Worm (Caenorhabditis elegans) whole organism, L1 larva: ENCODE results near the gene T02G5.15.

Source experiments
- C34B4.2 ChIP-seq: sonication (generic microtip); optimal IDR thresholded peaks from 2 replicates; lab custom pipeline; 2017; ENCODE audit warnings: mild to moderate bottlenecking, missing genetic modification characterization, missing compliant biosample characterization
- Y116A8C.19 ChIP-seq: sonication (generic microtip); optimal IDR thresholded peaks from 2 replicates; lab custom pipeline; 2016; ENCODE audit warnings: missing compliant biosample characterization, missing genetic modification characterization, borderline replicate concordance
- aha-1 ChIP-seq: fragments of 150-350 bp; optimal IDR thresholded peaks from 2 replicates; lab custom pipeline; 2014; ENCODE audit warnings: missing biosample characterization, missing genetic modification characterization
- aly-2 ChIP-seq: fragments of 150-350 bp; optimal IDR thresholded peaks from 2 replicates; lab custom pipeline; 2014; ENCODE audit warnings: missing biosample characterization, missing genetic modification characterization
- ama-1 ChIP-seq: fragments of 150-350 bp; optimal IDR thresholded peaks from 2 replicates; lab custom pipeline; 2014
- blmp-1 ChIP-seq: fragments of 150-350 bp; optimal IDR thresholded peaks from 2 replicates; lab custom pipeline; 2014; ENCODE audit warnings: missing biosample characterization, missing genetic modification characterization
- ceh-8 ChIP-seq: fragments of 200-800 bp; sonication (Bioruptor generic); optimal IDR thresholded peaks from 2 replicates; lab custom pipeline; 2018; ENCODE audit warnings: mild to moderate bottlenecking, missing genetic modification characterization, moderate library complexity, missing compliant biosample characterization
- ceh-82 ChIP-seq, 3 experiments: fragments of 150-350 bp in 1 of 3; sonication (generic microtip) in 2 of 3; optimal IDR thresholded peaks; 2 replicates each; lab custom pipeline; 2014 to 2017; ENCODE audit warnings: missing biosample characterization in 3 of 3, missing genetic modification characterization in 3 of 3
- ces-1 ChIP-seq: fragments of 150-350 bp; optimal IDR thresholded peaks from 2 replicates; lab custom pipeline; 2014; ENCODE audit warnings: missing biosample characterization, missing genetic modification reagents, missing genetic modification characterization
- dpl-1 ChIP-seq, 3 experiments: fragments of 150-350 bp in 2 of 3; sonication (generic microtip) in 1 of 3; optimal IDR thresholded peaks; 2 replicates each; lab custom pipeline; 2014 to 2017; ENCODE audit warnings: missing biosample characterization in 3 of 3, missing genetic modification characterization in 3 of 3, missing genetic modification reagents in 3 of 3
- efl-1 ChIP-seq, 4 experiments: fragments of 150-350 bp; optimal IDR thresholded peaks in 3 of 4; peaks in 1 of 4; 1 replicate in 1 of 4; 2 replicates in 3 of 4; lab custom pipeline; 2014; ENCODE audit warnings: missing biosample characterization in 2 of 4, missing genetic modification characterization in 2 of 4, missing genetic modification reagents in 2 of 4
- egl-27 ChIP-seq, 2 experiments: fragments of 150-350 bp in 1 of 2; sonication (generic microtip); optimal IDR thresholded peaks; 3 replicates each; lab custom pipeline; 2017 to 2018; ENCODE audit warnings: missing biosample characterization in 2 of 2, missing genetic modification characterization in 2 of 2, missing genetic modification reagents in 2 of 2
- elt-3 ChIP-seq, 6 experiments: fragments of 150-350 bp in 1 of 6; sonication (generic microtip); optimal IDR thresholded peaks; 2 replicates each; lab custom pipeline; 2017 to 2018; ENCODE audit warnings: missing biosample characterization in 6 of 6, missing genetic modification characterization in 6 of 6, inconsistent platforms in 1 of 6
- fkh-10 ChIP-seq: sonication (generic microtip); optimal IDR thresholded peaks from 2 replicates; lab custom pipeline; 2017; ENCODE audit warnings: missing biosample characterization, missing genetic modification reagents, missing genetic modification characterization
- fkh-8 ChIP-seq: sonication (generic microtip); optimal IDR thresholded peaks from 2 replicates; lab custom pipeline; 2016; ENCODE audit warnings: mild to moderate bottlenecking, missing genetic modification characterization, missing compliant biosample characterization
- grh-1 ChIP-seq: fragments of 200-800 bp; sonication (Bioruptor generic); IDR thresholded peaks from 2 replicates; pipeline ENCODE4 v1.3.6; 2022; ENCODE audit warnings: missing genetic modification reagents, missing genetic modification characterization, missing compliant biosample characterization
- irx-1 ChIP-seq: sonication (generic microtip); optimal IDR thresholded peaks from 2 replicates; lab custom pipeline; 2016; ENCODE audit warnings: missing genetic modification characterization, missing compliant biosample characterization
- isw-1 ChIP-seq: fragments of 200-800 bp; sonication (Bioruptor generic); IDR thresholded peaks from 2 replicates; pipeline ENCODE4 v1.3.6; 2022; ENCODE audit warnings: missing genetic modification characterization, missing compliant biosample characterization
- lin-13 ChIP-seq: fragments of 150-350 bp; optimal IDR thresholded peaks from 2 replicates; lab custom pipeline; 2014; ENCODE audit warnings: missing biosample characterization, missing genetic modification reagents, missing genetic modification characterization
- lin-14 ChIP-seq: fragments of 200-800 bp; sonication (Bioruptor generic); optimal IDR thresholded peaks from 2 replicates; lab custom pipeline; 2018; ENCODE audit warnings: mild to moderate bottlenecking, missing genetic modification characterization, moderate library complexity, missing compliant biosample characterization
- lin-15B ChIP-seq: fragments of 150-350 bp; sonication (generic microtip); optimal IDR thresholded peaks from 3 replicates; lab custom pipeline; 2014; ENCODE audit warnings: missing biosample characterization, missing genetic modification characterization
- lin-35 ChIP-seq, 2 experiments: fragments of 150-350 bp; optimal IDR thresholded peaks; 2 replicates each; lab custom pipeline; 2014; ENCODE audit warnings: missing biosample characterization in 2 of 2, missing genetic modification characterization in 2 of 2, missing genetic modification reagents in 2 of 2
- lir-3 ChIP-seq: sonication (generic microtip); optimal IDR thresholded peaks from 2 replicates; lab custom pipeline; 2016; ENCODE audit warnings: mild to moderate bottlenecking, missing genetic modification characterization, moderate library complexity, missing compliant biosample characterization; ENCODE audit not compliant: poor library complexity
- mdl-1 ChIP-seq, 2 experiments: fragments of 150-350 bp; optimal IDR thresholded peaks; 2 replicates each; lab custom pipeline; 2014 to 2017; ENCODE audit warnings: missing biosample characterization in 2 of 2, missing genetic modification characterization in 2 of 2, inconsistent platforms in 1 of 2
- mef-2 ChIP-seq: fragments of 150-350 bp; optimal IDR thresholded peaks from 2 replicates; lab custom pipeline; 2014; ENCODE audit warnings: missing biosample characterization, missing genetic modification characterization
- mep-1 ChIP-seq: fragments of 150-350 bp; optimal IDR thresholded peaks from 2 replicates; lab custom pipeline; 2014; ENCODE audit warnings: missing biosample characterization, missing genetic modification characterization
- nhr-12 ChIP-seq: sonication (generic microtip); optimal IDR thresholded peaks from 2 replicates; lab custom pipeline; 2017; ENCODE audit warnings: missing biosample characterization, missing genetic modification characterization
- nhr-20 ChIP-seq: sonication (generic microtip); optimal IDR thresholded peaks from 2 replicates; lab custom pipeline; 2016; ENCODE audit warnings: mild to moderate bottlenecking, missing genetic modification characterization, missing compliant biosample characterization
- nhr-237 ChIP-seq: fragments of 150-350 bp; optimal IDR thresholded peaks from 2 replicates; lab custom pipeline; 2014; ENCODE audit warnings: missing biosample characterization, missing genetic modification characterization
- nhr-28 ChIP-seq: fragments of 150-350 bp; optimal IDR thresholded peaks from 2 replicates; lab custom pipeline; 2014; ENCODE audit warnings: missing biosample characterization, missing genetic modification characterization
- nhr-47 ChIP-seq: sonication (generic microtip); optimal IDR thresholded peaks from 2 replicates; lab custom pipeline; 2016; ENCODE audit warnings: mild to moderate bottlenecking, missing genetic modification characterization, moderate library complexity, missing compliant biosample characterization
- nhr-76 ChIP-seq: sonication (generic microtip); optimal IDR thresholded peaks from 2 replicates; lab custom pipeline; 2017; ENCODE audit warnings: missing biosample characterization, missing genetic modification characterization
- nhr-90 ChIP-seq: sonication (generic microtip); optimal IDR thresholded peaks from 2 replicates; lab custom pipeline; 2016; ENCODE audit warnings: mild to moderate bottlenecking, missing genetic modification characterization, missing compliant biosample characterization; ENCODE audit not compliant: poor library complexity
- pqm-1 ChIP-seq: sonication (generic microtip); optimal IDR thresholded peaks from 3 replicates; lab custom pipeline; 2017; ENCODE audit warnings: missing biosample characterization, missing genetic modification characterization
- sox-4 ChIP-seq: sonication (generic microtip); optimal IDR thresholded peaks from 2 replicates; lab custom pipeline; 2016; ENCODE audit warnings: missing genetic modification characterization, missing compliant biosample characterization
- swsn-7 ChIP-seq: sonication (generic microtip); optimal IDR thresholded peaks from 2 replicates; lab custom pipeline; 2016; ENCODE audit warnings: missing genetic modification characterization, missing compliant biosample characterization
- tbx-2 ChIP-seq: sonication (generic microtip); optimal IDR thresholded peaks from 2 replicates; lab custom pipeline; 2016; ENCODE audit warnings: missing genetic modification characterization, missing compliant biosample characterization
- tlp-1 ChIP-seq: fragments of 150-350 bp; optimal IDR thresholded peaks from 2 replicates; lab custom pipeline; 2014; ENCODE audit warnings: missing biosample characterization, missing genetic modification characterization
- unc-130 ChIP-seq: fragments of 150-350 bp; optimal IDR thresholded peaks from 2 replicates; lab custom pipeline; 2017; ENCODE audit warnings: missing biosample characterization, missing genetic modification characterization, inconsistent platforms
- unc-30 ChIP-seq: sonication (generic microtip); optimal IDR thresholded peaks from 2 replicates; lab custom pipeline; 2017; ENCODE audit warnings: missing biosample characterization, missing genetic modification characterization
- unc-86 ChIP-seq: sonication (generic microtip); optimal IDR thresholded peaks from 2 replicates; lab custom pipeline; 2016; ENCODE audit warnings: missing genetic modification characterization, missing compliant biosample characterization
- vab-15 ChIP-seq: sonication (generic microtip); optimal IDR thresholded peaks from 2 replicates; lab custom pipeline; 2017; ENCODE audit warnings: missing genotype, mild to moderate bottlenecking, missing genetic modification characterization, missing compliant biosample characterization
- xbp-1 ChIP-seq: sonication (generic microtip); optimal IDR thresholded peaks from 2 replicates; lab custom pipeline; 2016; ENCODE audit warnings: missing genetic modification characterization, missing compliant biosample characterization

The T02G5.15 gene

DNA sequence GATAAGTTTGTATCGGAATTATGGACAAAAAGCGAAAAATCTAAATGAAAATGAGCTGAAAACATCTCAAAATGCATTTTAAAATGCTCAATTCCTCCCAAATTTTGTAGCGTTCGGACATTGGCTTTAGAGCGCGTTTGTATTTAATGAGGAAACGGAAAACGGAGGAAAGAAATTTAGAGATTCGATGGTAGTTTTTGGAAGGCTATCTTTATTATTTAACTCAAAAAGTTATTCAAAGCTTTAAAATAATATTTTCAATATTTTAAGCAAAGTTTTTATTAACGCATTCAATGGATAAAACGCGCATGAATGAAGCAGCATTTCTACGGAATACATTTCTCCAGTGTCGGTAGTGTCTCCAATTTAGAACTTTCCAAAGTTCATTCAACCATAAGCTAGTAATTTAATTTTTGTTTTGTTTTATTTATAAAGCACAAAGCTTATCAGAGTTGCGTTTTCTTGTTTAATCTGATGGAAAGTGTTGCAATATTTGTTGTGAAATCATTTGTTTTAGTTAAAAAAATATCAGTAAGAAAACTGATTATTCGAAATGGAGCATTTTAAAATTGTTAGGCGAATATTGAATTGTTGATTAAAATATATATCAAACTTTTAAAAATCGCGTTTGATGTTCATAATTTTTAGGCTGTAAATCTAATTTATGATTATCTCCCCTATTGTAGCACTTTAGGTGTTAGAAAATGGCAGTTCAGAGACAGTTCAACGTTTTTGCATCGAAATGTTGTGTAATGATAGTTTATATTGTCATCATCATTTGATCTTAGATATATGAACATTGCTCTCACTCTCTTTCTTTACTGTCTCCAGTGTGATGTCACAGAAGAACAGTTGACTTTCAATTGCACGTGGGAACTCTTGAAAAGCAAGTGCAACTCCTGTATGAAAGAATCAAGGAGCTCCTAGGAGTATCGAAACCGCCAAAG lies 11.3 kb upstream of the T02G5.15 start (continued):
- no peak for TF ChIP-seq mef-2 (tag; lab: Kevin White, UChicago)
- TF ChIP-seq swsn-7 = peak; percentile 73
- TF ChIP-seq tbx-2 (tag; lab: Kevin White, UChicago) = peak; percentile 74
- peak; percentile 76 for TF ChIP-seq isw-1 (GFP tag; lab: Robert Waterston, UW)
- peak; percentile 75 for TF ChIP-seq sox-4 (tag; lab: Kevin White, UChicago)
- TF ChIP-seq elt-3 (tag; optimal IDR thresholded peaks at IDR 0.05; lab: Kevin White, UChicago) = peak in 3 of 6 experiments; percentile 24 to 70 (median 42)
- peak; percentile 89 for TF ChIP-seq mep-1 (tag; lab: Kevin White, UChicago)
- TF ChIP-seq lin-15B (tag; lab: Kevin White, UChicago) = peak; percentile 70
- no peak for TF ChIP-seq C34B4.2
- TF ChIP-seq fkh-8 (tag; lab: Kevin White, UChicago) = peak; percentile 89
- TF ChIP-seq fkh-10 (GFP tag; lab: Kevin White, UChicago) = peak; percentile 8
- TF ChIP-seq vab-15 = peak; percentile 65
- no peak for TF ChIP-seq nhr-76 (tag; lab: Kevin White, UChicago)
- TF ChIP-seq efl-1 (optimal IDR thresholded peaks at IDR 0.05; lab: Kevin White, UChicago) = peak; percentile 67 to 68
- peak; percentile 58 to 79 for TF ChIP-seq efl-1 (GFP tag; optimal IDR thresholded peaks at IDR 0.05 in 1 of 2; lab: Kevin White, UChicago)
- peak; percentile 83 for TF ChIP-seq lir-3 (tag; lab: Kevin White, UChicago)
- TF ChIP-seq ceh-82 (tag; optimal IDR thresholded peaks at IDR 0.05; lab: Kevin White, UChicago) = peak; percentile 22 to 34 (median 32)
- TF ChIP-seq nhr-12 (tag; lab: Kevin White, UChicago) = no peak
- TF ChIP-seq dpl-1 (GFP tag; optimal IDR thresholded peaks at IDR 0.05; lab: Kevin White, UChicago) = peak; percentile 55 to 71 (median 61)

DNA sequence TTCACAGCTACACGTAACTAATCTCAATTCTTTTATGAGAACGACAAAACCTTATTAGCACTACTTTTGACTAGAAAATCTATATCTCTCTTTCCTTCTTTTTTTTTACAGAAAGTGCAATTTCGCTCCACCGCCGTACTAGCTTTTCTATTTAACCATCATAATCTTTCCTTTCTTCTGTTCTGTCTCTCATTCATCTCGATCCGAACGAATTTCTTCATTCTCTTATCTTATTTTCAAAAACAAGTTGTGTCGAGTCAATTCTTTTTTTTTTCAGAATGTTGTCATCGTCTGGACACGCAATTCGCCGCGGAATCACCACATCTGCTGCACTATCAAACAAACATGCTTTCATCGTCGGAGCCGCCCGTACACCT lies 10.6 kb upstream of the T02G5.15 start, which contains the start of gene kat-1:
Gene kat-1, plus strand, starts transcription at position 278 of the 377 bp plus-strand sequence.
- no peak for TF ChIP-seq lin-35 (GFP tag; optimal IDR thresholded peaks at IDR 0.05; lab: Kevin White, UChicago)

DNA sequence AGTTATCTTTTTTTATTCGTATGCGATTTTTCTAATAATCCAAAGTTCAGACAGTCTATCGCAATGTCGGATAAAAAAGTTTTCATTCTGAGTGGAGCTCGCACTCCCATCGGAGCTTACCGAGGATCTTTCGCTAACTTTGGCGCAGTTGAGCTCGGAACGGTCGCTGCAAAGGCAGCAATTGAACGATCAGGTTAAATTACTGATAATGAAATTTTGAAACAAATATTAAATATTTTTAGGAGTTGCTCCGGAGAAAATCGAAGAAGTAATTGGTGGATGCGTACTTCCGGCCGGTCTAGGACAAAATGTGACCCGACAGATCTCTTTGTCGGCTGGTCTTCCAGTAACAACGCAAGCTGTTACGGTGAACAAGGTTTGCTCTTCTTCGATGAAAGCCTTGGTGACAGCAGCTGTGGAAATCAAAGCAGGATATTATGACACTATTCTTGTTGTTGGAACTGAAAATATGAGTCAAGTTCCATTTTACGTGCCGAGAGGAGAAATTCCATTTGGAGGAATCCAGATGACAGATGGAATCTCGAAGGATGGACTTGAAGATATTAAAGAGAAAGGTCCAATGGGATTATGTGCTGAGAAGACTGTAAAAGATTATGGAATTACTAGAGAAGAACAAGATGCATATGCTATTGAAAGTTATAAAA lies 8.4 kb upstream of the T02G5.15 start, which contains the start of gene T02G5.7:
Gene T02G5.7, plus strand, starts transcription at position 51 of the 665 bp plus-strand sequence.
- no peak for TF ChIP-seq aha-1 (tag; lab: Kevin White, UChicago)
- TF ChIP-seq grh-1 (GFP tag; lab: Robert Waterston, UW) = 0 out of 2 replicates have a peak, but pooled peaks have one; percentile 5

DNA sequence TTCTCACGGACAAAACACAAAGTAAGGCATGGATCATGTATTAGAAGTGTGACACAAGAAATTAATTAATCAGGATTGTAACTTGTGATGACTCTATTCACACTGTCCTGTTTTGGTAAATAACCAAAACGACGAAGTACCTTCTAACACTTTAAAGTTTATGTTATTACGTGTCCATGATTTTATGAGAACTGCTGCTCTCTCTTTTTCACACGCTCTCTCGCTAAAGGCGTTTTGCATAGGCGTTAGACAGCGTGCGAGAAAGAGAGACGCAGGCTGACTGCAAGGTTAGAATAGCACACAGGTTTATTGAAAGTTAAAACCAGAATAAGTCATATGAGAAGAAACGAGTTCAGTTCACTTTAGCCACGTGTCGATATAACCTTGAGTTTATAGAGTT lies 6.0 kb downstream of the T02G5.15 start:
- no peak for TF ChIP-seq unc-130 (tag; lab: Kevin White, UChicago)
- TF ChIP-seq nhr-237 (tag; lab: Kevin White, UChicago) = no peak
- TF ChIP-seq lin-13 (GFP tag; lab: Kevin White, UChicago) = no peak
- TF ChIP-seq blmp-1 (tag; lab: Kevin White, UChicago) = peak; percentile 12
- TF ChIP-seq ama-1 (lab: Kevin White, UChicago) = no peak
- no peak for TF ChIP-seq ceh-8 (GFP tag; lab: Kevin White, UChicago)
- no peak for TF ChIP-seq aha-1 (tag; lab: Kevin White, UChicago)
- TF ChIP-seq grh-1 (GFP tag; lab: Robert Waterston, UW) = peak; percentile 96
- TF ChIP-seq tlp-1 (tag; lab: Kevin White, UChicago) = no peak
- peak; percentile 39 for TF ChIP-seq nhr-47 (tag; lab: Kevin White, UChicago)
- TF ChIP-seq mep-1 (tag; lab: Kevin White, UChicago) = peak; percentile 42
- TF ChIP-seq lin-35 (GFP tag; optimal IDR thresholded peaks at IDR 0.05; lab: Kevin White, UChicago) = peak in 1 of 2 experiments; percentile 51
- TF ChIP-seq egl-27 (tag; optimal IDR thresholded peaks at IDR 0.05; lab: Kevin White, UChicago) = no peak
- TF ChIP-seq lin-14 (GFP tag; lab: Kevin White, UChicago) = peak; percentile 89
- no peak for TF ChIP-seq unc-30 (tag; lab: Kevin White, UChicago)
- TF ChIP-seq irx-1 (tag; lab: Kevin White, UChicago) = peak; percentile 0
- TF ChIP-seq ces-1 (GFP tag; lab: Kevin White, UChicago) = no peak
- peak in 1 of 2 experiments; percentile 38 for TF ChIP-seq mdl-1 (tag; optimal IDR thresholded peaks at IDR 0.05; lab: Kevin White, UChicago)
- no peak for TF ChIP-seq aly-2 (tag; lab: Kevin White, UChicago)
- no peak for TF ChIP-seq pqm-1 (tag; lab: Kevin White, UChicago)
- TF ChIP-seq lin-15B (tag; lab: Kevin White, UChicago) = no peak
- peak; percentile 59 for TF ChIP-seq nhr-90
- peak; percentile 83 for TF ChIP-seq nhr-20 (tag; lab: Kevin White, UChicago)
- TF ChIP-seq Y116A8C.19 (tag; lab: Kevin White, UChicago) = no peak
- TF ChIP-seq nhr-28 (tag; lab: Kevin White, UChicago) = no peak
- TF ChIP-seq unc-86 (tag; lab: Kevin White, UChicago) = no peak
- peak; percentile 58 for TF ChIP-seq xbp-1 (tag; lab: Kevin White, UChicago)
